Worm (Caenorhabditis elegans) whole organism, L1 larva: ENCODE measurements around the gene act-5.

ENCODE experiments used
- ets-5 ChIP-seq: fragments of 200-800 bp; sonication (Bioruptor generic); IDR thresholded peaks from 2 replicates; pipeline ENCODE4 v1.3.6; 2022; ENCODE audit warnings: missing genetic modification characterization, missing compliant biosample characterization
- nhr-11 ChIP-seq: fragments of 150-350 bp; optimal IDR thresholded peaks from 2 replicates; lab custom pipeline; 2014; ENCODE audit warnings: missing biosample characterization, missing genetic modification characterization
- nhr-76 ChIP-seq: sonication (generic microtip); optimal IDR thresholded peaks from 2 replicates; lab custom pipeline; 2017; ENCODE audit warnings: missing biosample characterization, missing genetic modification characterization

DNA sequence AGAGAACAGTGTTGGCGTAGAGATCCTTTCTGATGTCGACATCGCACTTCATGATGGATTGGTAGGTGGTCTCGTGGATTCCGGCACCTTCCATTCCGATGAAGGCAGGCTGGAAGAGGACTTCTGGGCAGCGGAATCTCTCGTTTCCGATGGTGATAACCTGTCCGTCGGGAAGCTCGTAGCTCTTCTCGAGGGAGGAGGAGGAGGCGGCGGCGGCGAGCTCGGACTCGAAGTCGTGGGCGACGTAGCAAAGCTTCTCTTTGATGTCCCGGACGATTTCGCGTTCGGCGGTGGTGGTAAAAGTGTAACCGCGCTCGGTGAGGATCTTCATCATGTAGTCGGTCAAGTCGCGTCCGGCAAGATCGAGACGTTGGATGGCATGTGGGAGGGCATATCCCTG lies 1.0 kb downstream of the act-5 start:
- no peak for TF ChIP-seq nhr-76 (tag; lab: Kevin White, UChicago)
- no peak for TF ChIP-seq ets-5
- no peak for TF ChIP-seq nhr-11
